Fruit fly (Drosophila melanogaster) whole organism, adult: ENCODE results near the gene msk.

Source experiments
- CG11617 ChIP-seq: fragments of 200-800 bp; sonication (Bioruptor generic); optimal IDR thresholded peaks from 2 replicates; lab custom pipeline; 2017; ENCODE audit warnings: mild to moderate bottlenecking, missing biosample characterization, missing genetic modification reagents, missing genetic modification characterization
- CG14711 ChIP-seq: fragments of 200-800 bp; sonication (Bioruptor generic); optimal IDR thresholded peaks from 2 replicates; lab custom pipeline; 2018; ENCODE audit warnings: missing biosample characterization, mild to moderate bottlenecking, missing genetic modification characterization, moderate library complexity
- CG1620 ChIP-seq: fragments of 200-800 bp; sonication (Bioruptor generic); optimal IDR thresholded peaks from 2 replicates; lab custom pipeline; 2016; ENCODE audit warnings: missing biosample characterization, missing genetic modification characterization
- CG33017 ChIP-seq: fragments of 200-800 bp; sonication (Bioruptor generic); optimal IDR thresholded peaks from 2 replicates; lab custom pipeline; 2018; ENCODE audit warnings: missing biosample characterization, mild to moderate bottlenecking, missing genetic modification characterization, moderate library complexity
- CG5204 ChIP-seq: fragments of 200-800 bp; sonication (Bioruptor generic); optimal IDR thresholded peaks from 2 replicates; lab custom pipeline; 2016; ENCODE audit warnings: missing biosample characterization, missing genetic modification characterization
- CG7101 ChIP-seq: fragments of 200-800 bp; sonication (Bioruptor generic); optimal IDR thresholded peaks from 2 replicates; lab custom pipeline; 2018; ENCODE audit warnings: missing biosample characterization, mild to moderate bottlenecking, missing genetic modification characterization, moderate library complexity
- Clk ChIP-seq: fragments of 200-800 bp; sonication (Bioruptor generic); optimal IDR thresholded peaks from 2 replicates; lab custom pipeline; 2017; ENCODE audit warnings: missing biosample characterization, missing genetic modification characterization
- Mnt ChIP-seq: fragments of 200-800 bp; sonication (Bioruptor generic); optimal IDR thresholded peaks from 2 replicates; lab custom pipeline; 2016; ENCODE audit warnings: missing biosample characterization, mild to moderate bottlenecking, missing genetic modification characterization
- bab1 ChIP-seq: fragments of 200-800 bp; sonication (Bioruptor generic); optimal IDR thresholded peaks from 3 replicates; lab custom pipeline; 2019; ENCODE audit warnings: missing biosample characterization, mild to moderate bottlenecking, missing genetic modification characterization, moderate library complexity
- cic ChIP-seq: fragments of 200-800 bp; sonication (Bioruptor generic); optimal IDR thresholded peaks from 2 replicates; lab custom pipeline; 2017; ENCODE audit warnings: missing biosample characterization, mild to moderate bottlenecking, missing genetic modification characterization, moderate library complexity
- kay ChIP-seq: fragments of 200-800 bp; sonication (Bioruptor generic); peaks from one replicate; lab custom pipeline; 2016; ENCODE audit warnings: missing biosample characterization, missing genetic modification characterization, borderline replicate concordance
- ovo ChIP-seq: fragments of 200-800 bp; sonication (Bioruptor generic); optimal IDR thresholded peaks from 2 replicates; lab custom pipeline; 2016; ENCODE audit warnings: missing biosample characterization, missing genetic modification characterization
- pad ChIP-seq: fragments of 200-800 bp; sonication (Bioruptor generic); optimal IDR thresholded peaks from 3 replicates; lab custom pipeline; 2017; ENCODE audit warnings: missing biosample characterization, missing genetic modification characterization, mild to moderate bottlenecking, moderate library complexity, missing genetic modification reagents
- tj ChIP-seq: fragments of 200-800 bp; sonication (Bioruptor generic); optimal IDR thresholded peaks from 3 replicates; lab custom pipeline; 2017; ENCODE audit warnings: missing biosample characterization, mild to moderate bottlenecking, missing genetic modification characterization, moderate library complexity
- toe ChIP-seq: fragments of 200-800 bp; sonication (Bioruptor generic); optimal IDR thresholded peaks from 2 replicates; lab custom pipeline; 2016; ENCODE audit warnings: missing biosample characterization, missing genetic modification characterization

msk gene

dm6 chr3L:8158715-8159380 lies 42.9 kb downstream of the msk start, which contains the start of gene CG42445:
Gene CG42445, minus strand, starts transcription at chr3L:8158900.
- no peak for TF ChIP-seq cic
- TF ChIP-seq Mnt (GFP tag; lab: Kevin White, UChicago): no peak
- no peak for TF ChIP-seq CG11617
- TF ChIP-seq tj: peak; percentile 99
- TF ChIP-seq kay (GFP tag; lab: Kevin White, UChicago): peak; percentile 76
- no peak for TF ChIP-seq CG1620 (GFP tag; lab: Kevin White, UChicago)
- peak; percentile 49 for TF ChIP-seq bab1
- TF ChIP-seq CG7101 (tag; lab: Kevin White, UChicago): no peak
- TF ChIP-seq CG14711: no peak

DNA sequence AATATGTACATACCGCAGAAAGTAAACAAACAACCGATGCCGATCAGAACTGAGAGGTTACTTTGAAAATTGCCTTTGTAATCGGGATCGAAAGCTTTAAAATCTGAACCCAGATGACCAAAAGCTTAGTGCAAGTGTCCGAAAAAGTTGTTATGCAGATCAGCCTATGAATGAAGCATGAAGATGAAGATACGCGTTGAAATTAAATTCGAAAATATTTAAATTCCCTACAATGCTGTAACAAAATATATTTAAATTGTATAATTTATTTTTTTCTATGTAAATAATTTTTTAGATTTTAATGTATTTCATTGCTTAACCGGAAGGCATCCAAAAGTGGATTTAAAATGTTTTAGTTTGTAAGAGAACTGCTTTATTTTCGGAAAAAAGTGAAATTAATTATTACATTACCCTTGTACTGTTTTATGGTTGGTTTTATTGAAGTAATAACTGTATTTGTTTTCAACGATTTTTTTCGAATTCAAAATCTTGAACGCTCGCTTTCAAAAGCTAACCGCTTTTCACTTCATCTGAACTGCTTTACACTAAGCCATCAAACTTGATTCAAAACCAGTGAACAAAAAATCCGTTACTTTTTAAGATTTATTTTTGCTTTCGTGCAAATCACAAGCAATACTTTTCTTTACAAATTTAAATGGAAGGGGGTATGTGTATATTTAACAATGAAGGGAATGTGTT lies 43.9 kb downstream of the msk start, which contains the start of gene CG43886:
Gene CG43886, minus strand, starts transcription at position 51 of the 699 bp plus-strand sequence.
- TF ChIP-seq tj: peak; percentile 39
- no peak for TF ChIP-seq ovo (GFP tag; lab: Kevin White, UChicago)

DNA sequence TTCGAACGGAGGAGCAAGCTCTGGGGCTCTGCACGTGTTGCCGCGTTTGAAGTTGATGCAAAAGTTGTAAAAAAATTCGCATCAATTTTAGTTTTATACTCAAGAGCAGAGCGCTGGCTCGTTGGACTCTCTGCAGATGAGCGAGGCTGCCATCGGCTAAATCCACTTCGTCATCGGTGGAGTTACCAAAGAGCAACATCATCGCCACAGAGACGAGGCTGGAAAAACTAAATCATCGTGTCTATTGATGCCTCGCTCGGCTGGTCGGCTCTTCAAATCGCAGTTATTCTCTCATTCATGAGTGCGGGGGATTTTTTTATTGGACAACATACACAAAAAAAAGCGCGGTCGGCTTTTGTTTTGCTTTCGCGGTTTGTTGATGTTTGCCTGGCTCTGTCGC lies 49.5 kb downstream of the msk start, which contains the start of gene CG13675:
Gene CG13675, minus strand, starts transcription at position 83 of the 400 bp plus-strand sequence.
- no peak for TF ChIP-seq Clk (GFP tag; lab: Kevin White, UChicago)
- TF ChIP-seq kay (GFP tag; lab: Kevin White, UChicago): no peak
- no peak for TF ChIP-seq toe
- no peak for TF ChIP-seq pad (GFP tag; lab: Kevin White, UChicago)
- no peak for TF ChIP-seq CG5204
- no peak for TF ChIP-seq CG11617
- TF ChIP-seq CG33017 (tag; lab: Kevin White, UChicago): no peak
- no peak for TF ChIP-seq CG1620 (GFP tag; lab: Kevin White, UChicago)
- TF ChIP-seq CG7101 (tag; lab: Kevin White, UChicago): no peak
- TF ChIP-seq Mnt (GFP tag; lab: Kevin White, UChicago): no peak
